Worm (Caenorhabditis elegans): ENCODE data around the gene pudl-1.

ce11 chrIV:2849269-2849668, 16.6 kb downstream of the pudl-1 start:
- no peak for TF ChIP-seq hlh-1 (tag; optimal IDR thresholded peaks at IDR 0.05)
- TF ChIP-seq unc-62 (GFP tag; optimal IDR thresholded peaks at IDR 0.05) = no peak
- TF ChIP-seq bed-3 (GFP tag; optimal IDR thresholded peaks at IDR 0.05) = no peak
- no peak for TF ChIP-seq ztf-11 (tag; optimal IDR thresholded peaks at IDR 0.05)
- no peak for TF ChIP-seq M03D4.4 (tag; optimal IDR thresholded peaks at IDR 0.05)
- TF ChIP-seq flh-1 (GFP tag; optimal IDR thresholded peaks at IDR 0.05) = no peak
- no peak for TF ChIP-seq cnd-1 (tag; optimal IDR thresholded peaks at IDR 0.05)
- no peak for TF ChIP-seq ceh-83 (GFP tag; optimal IDR thresholded peaks at IDR 0.05)
- TF ChIP-seq blmp-1 (tag; optimal IDR thresholded peaks at IDR 0.05) = no peak
- no peak for TF ChIP-seq ham-2 (GFP tag; optimal IDR thresholded peaks at IDR 0.05)
- TF ChIP-seq elt-1 (tag; optimal IDR thresholded peaks at IDR 0.05; ENCODE audit: borderline replicate concordance, insufficient read depth) = no peak

All from whole organism, mixed stage, embryonic.